Fruit fly (Drosophila melanogaster) whole organism, embryonic: Measurements from ENCODE around the gene Trf4-1.

Source experiments
- CG10321 ChIP-seq: fragments of 200-800 bp; sonication (Bioruptor generic); IDR thresholded peaks from 2 replicates; pipeline ENCODE4 v1.3.6; 2022; ENCODE audit warnings: missing biosample characterization, missing genetic modification characterization
- CG10366 ChIP-seq: fragments of 200-800 bp; sonication (Bioruptor generic); IDR thresholded peaks from 2 replicates; pipeline ENCODE4 v1.3.6; 2022; ENCODE audit warnings: missing biosample characterization, missing genetic modification characterization
- CG11247 ChIP-seq: fragments of 200-800 bp; sonication (Bioruptor generic); IDR thresholded peaks from 2 replicates; pipeline ENCODE4 v1.3.6; 2022; ENCODE audit warnings: missing biosample characterization, missing genetic modification characterization
- CG11723 ChIP-seq: fragments of 200-800 bp; sonication (Bioruptor generic); optimal IDR thresholded peaks from 2 replicates; lab custom pipeline; 2017; ENCODE audit warnings: missing biosample characterization, mild to moderate bottlenecking, missing genetic modification characterization
- CG12744 ChIP-seq: fragments of 200-800 bp; sonication (Bioruptor generic); optimal IDR thresholded peaks from 2 replicates; lab custom pipeline; 2016; ENCODE audit warnings: missing biosample characterization, missing genetic modification characterization
- CG13287 ChIP-seq: fragments of 200-800 bp; sonication (Bioruptor generic); IDR thresholded peaks from 2 replicates; pipeline ENCODE4 v1.3.6; 2022; ENCODE audit warnings: missing biosample characterization, missing genetic modification characterization; ENCODE audit not compliant: partially characterized antibody
- CG14667 ChIP-seq: fragments of 200-800 bp; sonication (Bioruptor generic); IDR thresholded peaks from 2 replicates; pipeline ENCODE4 v1.3.6; 2022; ENCODE audit warnings: missing biosample characterization, missing genetic modification characterization
- CG15011 ChIP-seq: fragments of 200-800 bp; sonication (Bioruptor generic); optimal IDR thresholded peaks from 3 replicates; lab custom pipeline; 2018; ENCODE audit warnings: missing biosample characterization, mild to moderate bottlenecking, missing genetic modification characterization
- CG15073 ChIP-seq: fragments of 200-800 bp; sonication (Bioruptor generic); optimal IDR thresholded peaks from 2 replicates; lab custom pipeline; 2016; ENCODE audit warnings: missing biosample characterization, missing genetic modification characterization
- CG17829 ChIP-seq: fragments of 200-800 bp; optimal IDR thresholded peaks from 2 replicates; lab custom pipeline; 2019; ENCODE audit warnings: missing biosample characterization, mild to moderate bottlenecking, missing genetic modification characterization, moderate library complexity
- CG18476 ChIP-seq: fragments of 200-800 bp; sonication (Bioruptor generic); optimal IDR thresholded peaks from 2 replicates; lab custom pipeline; 2016; ENCODE audit warnings: missing biosample characterization, mild to moderate bottlenecking, missing genetic modification characterization
- CG31365 ChIP-seq: fragments of 200-800 bp; sonication (Bioruptor generic); optimal IDR thresholded peaks from 2 replicates; lab custom pipeline; 2018; ENCODE audit warnings: missing biosample characterization, mild to moderate bottlenecking, missing genetic modification characterization
- CG34376 ChIP-seq: fragments of 200-800 bp; sonication (Bioruptor generic); optimal IDR thresholded peaks from 2 replicates; lab custom pipeline; 2018; ENCODE audit warnings: missing biosample characterization, mild to moderate bottlenecking, missing genetic modification characterization
- CG4707 ChIP-seq: fragments of 200-800 bp; sonication (Bioruptor generic); optimal IDR thresholded peaks from 2 replicates; lab custom pipeline; 2018; ENCODE audit warnings: missing biosample characterization, mild to moderate bottlenecking, missing genetic modification characterization, moderate library complexity
- CG7839 ChIP-seq: fragments of 200-800 bp; sonication (Bioruptor generic); optimal IDR thresholded peaks from 3 replicates; lab custom pipeline; 2018; ENCODE audit warnings: missing biosample characterization, mild to moderate bottlenecking, missing genetic modification characterization, moderate library complexity
- CG8281 ChIP-seq: fragments of 200-800 bp; sonication (Bioruptor generic); optimal IDR thresholded peaks from 2 replicates; lab custom pipeline; 2018; ENCODE audit warnings: missing biosample characterization, mild to moderate bottlenecking, missing genetic modification characterization, moderate library complexity
- CG8359 ChIP-seq: fragments of 200-800 bp; sonication (Bioruptor generic); optimal IDR thresholded peaks from 2 replicates; lab custom pipeline; 2017; ENCODE audit warnings: missing biosample characterization, mild to moderate bottlenecking, missing genetic modification characterization, borderline replicate concordance
- CG8388 ChIP-seq: fragments of 200-800 bp; sonication (Bioruptor generic); optimal IDR thresholded peaks from 2 replicates; lab custom pipeline; 2019; ENCODE audit warnings: missing biosample characterization, mild to moderate bottlenecking, missing genetic modification characterization, moderate library complexity
- CG8924 ChIP-seq: fragments of 200-800 bp; optimal IDR thresholded peaks from 3 replicates; lab custom pipeline; 2019; ENCODE audit warnings: missing biosample characterization, mild to moderate bottlenecking, missing genetic modification characterization, moderate library complexity
- CG9932 ChIP-seq: fragments of 200-800 bp; sonication (Bioruptor generic); IDR thresholded peaks from 2 replicates; pipeline ENCODE4 v1.3.6; 2022; ENCODE audit warnings: missing biosample characterization, missing genetic modification characterization
- CoRest ChIP-seq: fragments of 200-800 bp; sonication (Bioruptor generic); optimal IDR thresholded peaks from 3 replicates; lab custom pipeline; 2018; ENCODE audit warnings: missing biosample characterization, mild to moderate bottlenecking, missing genetic modification characterization, moderate library complexity
- CrebB ChIP-seq: fragments of 200-800 bp; sonication (Bioruptor generic); optimal IDR thresholded peaks from 3 replicates; lab custom pipeline; 2018; ENCODE audit warnings: missing biosample characterization, mild to moderate bottlenecking, missing genetic modification characterization
- Doc3 ChIP-seq: fragments of 200-800 bp; sonication (Bioruptor generic); IDR thresholded peaks from 3 replicates; pipeline ENCODE4 v1.3.6; 2022; ENCODE audit warnings: missing biosample characterization, missing genetic modification characterization; ENCODE audit not compliant: partially characterized antibody
- E2f2 ChIP-seq: fragments of 200-800 bp; sonication (Bioruptor generic); IDR thresholded peaks from 2 replicates; pipeline ENCODE4 v1.3.6; 2022; ENCODE audit warnings: missing biosample characterization, missing genetic modification characterization
- Elba2 ChIP-seq: fragments of 200-800 bp; sonication (Bioruptor generic); optimal IDR thresholded peaks from 3 replicates; lab custom pipeline; 2016; ENCODE audit warnings: missing biosample characterization, missing genetic modification characterization
- HmgD ChIP-seq: fragments of 200-800 bp; sonication (Bioruptor generic); optimal IDR thresholded peaks from 3 replicates; lab custom pipeline; 2016; ENCODE audit warnings: missing biosample characterization, missing genetic modification characterization
- Myb ChIP-seq: fragments of 200-800 bp; sonication (Bioruptor generic); optimal IDR thresholded peaks from 2 replicates; lab custom pipeline; 2016; ENCODE audit warnings: missing biosample characterization, missing genetic modification characterization
- Nf-YA ChIP-seq: fragments of 200-800 bp; sonication (Bioruptor generic); IDR thresholded peaks from 2 replicates; pipeline ENCODE4 v1.3.6; 2022; ENCODE audit warnings: missing biosample characterization, missing genetic modification characterization
- Poxn ChIP-seq: fragments of 200-800 bp; sonication (Bioruptor generic); IDR thresholded peaks from 2 replicates; pipeline ENCODE4 v1.3.6; 2022; ENCODE audit warnings: missing biosample characterization, missing genetic modification characterization
- Scr ChIP-seq: fragments of 200-800 bp; sonication (Bioruptor generic); IDR thresholded peaks from 2 replicates; pipeline ENCODE4 v1.3.6; 2022; ENCODE audit warnings: missing biosample characterization, missing genetic modification characterization; ENCODE audit not compliant: partially characterized antibody
- al ChIP-seq: fragments of 200-800 bp; sonication (Bioruptor generic); IDR thresholded peaks from 2 replicates; pipeline ENCODE4 v1.3.6; 2022; ENCODE audit warnings: missing biosample characterization, missing genetic modification characterization
- chinmo ChIP-seq: fragments of 200-800 bp; sonication (Bioruptor generic); IDR thresholded peaks from 4 replicates; pipeline ENCODE4 v1.3.6; 2022; ENCODE audit warnings: missing biosample characterization, missing genetic modification characterization; ENCODE audit not compliant: partially characterized antibody
- croc ChIP-seq: fragments of 200-800 bp; sonication (Bioruptor generic); conservative IDR thresholded peaks from 3 replicates; pipeline ENCODE4 v1.3.6; 2022; ENCODE audit warnings: missing biosample characterization, missing genetic modification characterization
- cwo ChIP-seq: fragments of 200-800 bp; sonication (Bioruptor generic); optimal IDR thresholded peaks from 3 replicates; lab custom pipeline; 2017; ENCODE audit warnings: missing biosample characterization, missing genetic modification characterization, mild to moderate bottlenecking, moderate library complexity, missing genetic modification reagents
- dan ChIP-seq: fragments of 200-800 bp; sonication (Bioruptor generic); IDR thresholded peaks from 2 replicates; pipeline ENCODE4 v1.3.6; 2022; ENCODE audit warnings: missing biosample characterization, missing genetic modification characterization
- ems ChIP-seq: fragments of 200-800 bp; sonication (Bioruptor generic); optimal IDR thresholded peaks from 3 replicates; lab custom pipeline; 2016; ENCODE audit warnings: missing biosample characterization, missing genetic modification characterization
- ken ChIP-seq: fragments of 200-800 bp; sonication (Bioruptor generic); IDR thresholded peaks from 3 replicates; pipeline ENCODE4 v1.3.6; 2022; ENCODE audit warnings: missing biosample characterization, missing genetic modification characterization
- lbe ChIP-seq: fragments of 200-800 bp; sonication (Bioruptor generic); optimal IDR thresholded peaks from 2 replicates; lab custom pipeline; 2016; ENCODE audit warnings: missing biosample characterization, mild to moderate bottlenecking, missing genetic modification characterization
- lmd ChIP-seq: fragments of 200-800 bp; sonication (Bioruptor generic); IDR thresholded peaks from 2 replicates; pipeline ENCODE4 v1.3.6; 2022; ENCODE audit warnings: missing biosample characterization, missing genetic modification characterization
- pho ChIP-seq: fragments of 200-800 bp; sonication (Bioruptor generic); optimal IDR thresholded peaks from 2 replicates; lab custom pipeline; 2016; ENCODE audit warnings: missing biosample characterization, missing genetic modification characterization
- psq ChIP-seq: fragments of 200-800 bp; sonication (Bioruptor generic); optimal IDR thresholded peaks from 2 replicates; lab custom pipeline; 2017; ENCODE audit warnings: missing biosample characterization, missing genetic modification characterization
- repo ChIP-seq: fragments of 200-800 bp; sonication (Bioruptor generic); optimal IDR thresholded peaks from 2 replicates; lab custom pipeline; 2016; ENCODE audit warnings: missing biosample characterization, missing genetic modification characterization
- rib ChIP-seq: fragments of 200-800 bp; sonication (Bioruptor generic); IDR thresholded peaks from 2 replicates; pipeline ENCODE4 v1.3.6; 2022; ENCODE audit warnings: missing biosample characterization, missing genetic modification characterization
- sc ChIP-seq, 3 experiments: fragments of >200 bp in 2 of 3; fragments of 200-800 bp in 1 of 3; sonication (Bioruptor generic) in 1 of 3; optimal IDR thresholded peaks; 2 replicates in 2 of 3; 3 replicates in 1 of 3; lab custom pipeline; 2017; ENCODE audit warnings: mild to moderate bottlenecking in 1 of 3, missing biosample characterization in 1 of 3, missing genetic modification characterization in 1 of 3, missing genetic modification reagents in 1 of 3
- sna ChIP-seq: fragments of 200-800 bp; sonication (Bioruptor generic); IDR thresholded peaks from 2 replicates; pipeline ENCODE4 v1.3.6; 2022; ENCODE audit warnings: missing biosample characterization, missing genetic modification characterization; ENCODE audit not compliant: partially characterized antibody
- tgo ChIP-seq: fragments of 200-800 bp; sonication (Bioruptor generic); IDR thresholded peaks from 3 replicates; pipeline ENCODE4 v1.3.6; 2022; ENCODE audit warnings: missing biosample characterization, missing genetic modification characterization
- tll ChIP-seq, 2 experiments: fragments of 200-800 bp in 1 of 2; fragments of >200 bp in 1 of 2; sonication (Bioruptor generic) in 1 of 2; optimal IDR thresholded peaks; 2 replicates each; lab custom pipeline; 2017 to 2019; ENCODE audit warnings: missing biosample characterization in 2 of 2, missing genetic modification characterization in 2 of 2, mild to moderate bottlenecking in 1 of 2, moderate library complexity in 1 of 2
- zen ChIP-seq: fragments of 200-800 bp; sonication (Bioruptor generic); optimal IDR thresholded peaks from 3 replicates; lab custom pipeline; 2018; ENCODE audit warnings: missing biosample characterization, mild to moderate bottlenecking, missing genetic modification characterization, moderate library complexity

Gene Trf4-1

DNA sequence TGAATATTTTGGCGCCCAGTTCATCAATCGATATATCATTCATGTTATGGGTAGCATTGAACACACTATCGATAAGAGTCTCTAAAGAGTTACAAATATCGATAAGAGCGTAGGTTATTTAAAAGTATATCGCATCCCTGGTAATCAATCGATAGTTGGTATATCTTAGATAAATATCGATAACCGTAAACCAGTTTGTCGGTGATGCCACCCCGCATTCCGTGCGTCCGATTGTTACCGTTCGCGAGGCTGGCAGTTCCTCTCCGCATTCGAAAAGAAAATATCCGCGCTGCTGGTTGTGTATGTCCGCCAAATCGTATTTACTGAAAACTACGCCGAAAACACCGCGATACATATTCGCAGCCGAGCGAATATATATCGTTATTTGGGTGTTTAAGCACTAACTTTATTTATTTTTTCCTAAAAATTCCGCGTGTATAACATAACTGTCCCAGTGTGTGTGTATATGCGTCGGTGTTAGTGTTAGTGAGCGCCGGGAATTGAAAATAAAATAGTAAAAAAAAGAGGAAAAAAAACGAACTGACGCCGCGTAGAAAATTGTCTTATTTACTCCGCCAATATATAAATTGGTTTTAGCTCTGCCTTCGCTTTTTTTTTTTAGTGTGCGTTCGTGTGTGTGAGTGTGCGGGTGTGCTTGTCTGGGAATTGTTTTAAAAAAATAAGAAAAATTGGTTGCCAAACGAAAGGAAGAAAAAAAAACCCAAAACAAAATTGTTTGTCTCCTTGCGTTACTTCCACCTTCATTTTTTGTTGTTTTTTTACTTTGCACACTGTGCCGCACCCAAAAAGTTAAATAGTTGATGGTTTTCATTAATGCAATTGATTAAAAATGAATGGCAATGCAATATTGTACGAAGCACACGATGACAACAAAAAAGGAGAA is 42.7 kb upstream of the Trf4-1 start, which contains the start of gene Nrg (continued):
- TF ChIP-seq CG14667 (GFP tag; lab: Robert Waterston, UW) (no peak), CG8359 (GFP tag; lab: Kevin White, UChicago) (no peak), lbe (GFP tag; lab: Kevin White, UChicago) (peak; percentile 37), Doc3 (peak; percentile 99), CG31365 (tag; lab: Kevin White, UChicago) (no peak), ken (no peak), pho (GFP tag; lab: Kevin White, UChicago) (peak; percentile 33), CG8924 (tag; lab: Kevin White, UChicago) (peak; percentile 59), CG8281 (tag; lab: Kevin White, UChicago) (no peak), Myb (GFP tag; lab: Kevin White, UChicago) (peak; percentile 86), Nf-YA (no peak), CG7839 (tag; lab: Kevin White, UChicago) (peak; percentile 20), CoRest (tag; lab: Kevin White, UChicago) (peak; percentile 34), psq (no peak), zen (tag; lab: Kevin White, UChicago) (peak; percentile 68), repo (GFP tag; lab: Kevin White, UChicago) (peak; percentile 31), CG11723 (peak; percentile 8), CG13287 (GFP tag; lab: Robert Waterston, UW) (peak; percentile 100), croc (GFP tag; lab: Robert Waterston, UW) (no peak), CG15011 (no peak), sc (optimal IDR thresholded peaks at IDR 0.05; lab: Kevin White, UChicago) (no peak), sc (GFP tag; optimal IDR thresholded peaks at IDR 0.05; lab: Kevin White, UChicago) (no peak), CG18476 (no peak), CG4707 (peak; percentile 36), CG12744 (GFP tag; lab: Kevin White, UChicago) (no peak), Poxn (no peak), CG8388 (GFP tag; lab: Kevin White, UChicago) (no peak), ems (peak; percentile 20), HmgD (GFP tag; lab: Kevin White, UChicago) (peak; percentile 23), CG11247 (GFP tag; lab: Robert Waterston, UW) (no peak), tgo (GFP tag; lab: Robert Waterston, UW) (no peak), Elba2 (GFP tag; lab: Kevin White, UChicago) (no peak), CG10366 (no peak), CG34376 (GFP tag; lab: Kevin White, UChicago) (peak; percentile 58), E2f2 (peak; percentile 99), al (GFP tag; lab: Robert Waterston, UW) (no peak), CG10321 (no peak), tll (GFP tag; optimal IDR thresholded peaks at IDR 0.05; lab: Kevin White, UChicago) (no peak), chinmo (GFP tag; lab: Robert Waterston, UW) (peak; percentile 99), CG17829 (tag; lab: Kevin White, UChicago) (peak; percentile 56), cwo (GFP tag; lab: Kevin White, UChicago) (peak; percentile 3), dan (no peak), CrebB (peak; percentile 72), CG9932 (peak; percentile 62), CG15073 (GFP tag; lab: Kevin White, UChicago) (no peak), sna (GFP tag; lab: Robert Waterston, UW) (peak; percentile 100), Scr (GFP tag; lab: Robert Waterston, UW) (peak; percentile 98), lmd (no peak), rib (GFP tag; lab: Robert Waterston, UW) (no peak)
